Fruit fly (Drosophila melanogaster) whole organism, adult: ENCODE results near the gene CG6231.

ENCODE experiments used
- CG11617 ChIP-seq: fragments of 200-800 bp; sonication (Bioruptor generic); optimal IDR thresholded peaks from 2 replicates; lab custom pipeline; 2017; ENCODE audit warnings: mild to moderate bottlenecking, missing biosample characterization, missing genetic modification reagents, missing genetic modification characterization
- CG1620 ChIP-seq: fragments of 200-800 bp; sonication (Bioruptor generic); optimal IDR thresholded peaks from 2 replicates; lab custom pipeline; 2016; ENCODE audit warnings: missing biosample characterization, missing genetic modification characterization
- CG33017 ChIP-seq: fragments of 200-800 bp; sonication (Bioruptor generic); optimal IDR thresholded peaks from 2 replicates; lab custom pipeline; 2018; ENCODE audit warnings: missing biosample characterization, mild to moderate bottlenecking, missing genetic modification characterization, moderate library complexity
- CG7045 ChIP-seq: fragments of 200-800 bp; sonication (Bioruptor generic); optimal IDR thresholded peaks from 2 replicates; lab custom pipeline; 2017; ENCODE audit warnings: missing biosample characterization, mild to moderate bottlenecking, missing genetic modification characterization
- Crg-1 ChIP-seq: fragments of 200-800 bp; sonication (Bioruptor generic); optimal IDR thresholded peaks from 2 replicates; lab custom pipeline; 2016; ENCODE audit warnings: missing biosample characterization, missing genetic modification characterization
- kay ChIP-seq: fragments of 200-800 bp; sonication (Bioruptor generic); peaks from one replicate; lab custom pipeline; 2016; ENCODE audit warnings: missing biosample characterization, missing genetic modification characterization, borderline replicate concordance

- no peak for TF ChIP-seq CG1620 (GFP tag; lab: Kevin White, UChicago)
- TF ChIP-seq CG7045, result no peak
- no peak for TF ChIP-seq kay (GFP tag; lab: Kevin White, UChicago)
- no peak for TF ChIP-seq CG33017 (tag; lab: Kevin White, UChicago)
- no peak for TF ChIP-seq CG11617
- no peak for TF ChIP-seq Crg-1 (GFP tag; lab: Kevin White, UChicago)
These were observed 47.3 kb upstream of the CG6231 start for dm6 chr3R:19679832-19680231.
